Worm (Caenorhabditis elegans) whole organism, L4 larva: ENCODE results near the gene twk-44.

ENCODE experiments used
- D1046.2 ChIP-seq: fragments of 200-800 bp; sonication (Bioruptor generic); IDR thresholded peaks from 2 replicates; pipeline ENCODE4 v1.3.6; 2022; ENCODE audit warnings: missing genetic modification characterization, missing compliant biosample characterization
- F37D6.2 ChIP-seq: sonication (generic microtip); optimal IDR thresholded peaks from 2 replicates; lab custom pipeline; 2016; ENCODE audit warnings: mild to moderate bottlenecking, missing genetic modification characterization, missing compliant biosample characterization
- Y105C5A.15 ChIP-seq: fragments of 200-800 bp; sonication (Bioruptor generic); IDR thresholded peaks from 2 replicates; pipeline ENCODE4 v1.3.6; 2022; ENCODE audit warnings: missing genetic modification characterization, missing compliant biosample characterization
- Y5F2A.4 ChIP-seq: fragments of 200-800 bp; sonication (Bioruptor generic); optimal IDR thresholded peaks from 2 replicates; lab custom pipeline; 2018; ENCODE audit warnings: mild to moderate bottlenecking, missing genetic modification characterization, missing compliant biosample characterization
- aha-1 ChIP-seq: fragments of 150-350 bp; peaks from one replicate; lab custom pipeline; 2014; ENCODE audit warnings: missing biosample characterization, missing genetic modification characterization
- ceh-28 ChIP-seq: fragments of 150-350 bp; optimal IDR thresholded peaks from 2 replicates; lab custom pipeline; 2014; ENCODE audit warnings: missing biosample characterization, missing genetic modification reagents, missing genetic modification characterization
- ceh-62 ChIP-seq: sonication (generic microtip); optimal IDR thresholded peaks from 2 replicates; lab custom pipeline; 2017; ENCODE audit warnings: missing biosample characterization, missing genetic modification characterization
- ceh-82 ChIP-seq: sonication (generic microtip); optimal IDR thresholded peaks from 2 replicates; lab custom pipeline; 2017; ENCODE audit warnings: missing biosample characterization, missing genetic modification characterization
- ces-1 ChIP-seq: fragments of 150-350 bp; sonication (generic microtip); optimal IDR thresholded peaks from 4 replicates; lab custom pipeline; 2014; ENCODE audit warnings: missing biosample characterization, missing genetic modification reagents, missing genetic modification characterization
- ctbp-1 ChIP-seq: fragments of 200-800 bp; sonication (Bioruptor generic); IDR thresholded peaks from 2 replicates; pipeline ENCODE4 v1.3.6; 2022; ENCODE audit warnings: missing genetic modification reagents, missing genetic modification characterization, missing compliant biosample characterization
- daf-8 ChIP-seq: fragments of 200-800 bp; sonication (Bioruptor generic); IDR thresholded peaks from 2 replicates; pipeline ENCODE4 v1.3.6; 2022; ENCODE audit warnings: missing genetic modification characterization, missing compliant biosample characterization
- dmd-8 ChIP-seq: fragments of 200-800 bp; sonication (Bioruptor generic); IDR thresholded peaks from 2 replicates; pipeline ENCODE4 v1.3.6; 2022; ENCODE audit warnings: missing genetic modification characterization, missing compliant biosample characterization
- dmd-9 ChIP-seq: fragments of 200-800 bp; sonication (Bioruptor generic); IDR thresholded peaks from 2 replicates; pipeline ENCODE4 v1.3.6; 2022; ENCODE audit warnings: missing genetic modification reagents, missing genetic modification characterization, missing compliant biosample characterization
- duxl-1 ChIP-seq: sonication (generic microtip); optimal IDR thresholded peaks from 2 replicates; lab custom pipeline; 2016; ENCODE audit warnings: mild to moderate bottlenecking, missing genetic modification characterization, moderate library complexity, missing compliant biosample characterization; ENCODE audit not compliant: poor library complexity
- dve-1 ChIP-seq: sonication (generic microtip); optimal IDR thresholded peaks from 2 replicates; lab custom pipeline; 2017; ENCODE audit warnings: antibody characterized with exemption, mild to moderate bottlenecking, missing genetic modification characterization, missing compliant biosample characterization; ENCODE audit not compliant: insufficient read depth
- egl-27 ChIP-seq: sonication (generic microtip); optimal IDR thresholded peaks from 3 replicates; lab custom pipeline; 2017; ENCODE audit warnings: missing biosample characterization, missing genetic modification reagents, missing genetic modification characterization
- fkh-10 ChIP-seq: fragments of 150-350 bp; optimal IDR thresholded peaks from 2 replicates; lab custom pipeline; 2014; ENCODE audit warnings: missing biosample characterization, missing genetic modification reagents, missing genetic modification characterization
- hif-1 ChIP-seq, 2 experiments: sonication (generic microtip); optimal IDR thresholded peaks; 2 replicates each; lab custom pipeline; 2016 to 2017; ENCODE audit warnings: missing compliant biosample characterization in 2 of 2, missing genetic modification characterization in 2 of 2, missing genetic modification reagents in 2 of 2, missing genotype in 2 of 2, mild to moderate bottlenecking in 1 of 2
- hmg-1.1 ChIP-seq: fragments of 200-800 bp; sonication (Bioruptor generic); IDR thresholded peaks from 2 replicates; pipeline ENCODE4 v1.3.6; 2022; ENCODE audit warnings: missing genetic modification reagents, missing genetic modification characterization, missing compliant biosample characterization
- lim-7 ChIP-seq: fragments of 200-800 bp; sonication (Bioruptor generic); IDR thresholded peaks from 2 replicates; pipeline ENCODE4 v1.3.6; 2022; ENCODE audit warnings: missing genetic modification characterization, missing compliant biosample characterization
- lin-29 ChIP-seq: fragments of 200-800 bp; sonication (Bioruptor generic); IDR thresholded peaks from 2 replicates; pipeline ENCODE4 v1.3.6; 2022; ENCODE audit warnings: missing genetic modification reagents, missing genetic modification characterization, missing compliant biosample characterization
- lin-39 ChIP-seq: fragments of 150-350 bp; optimal IDR thresholded peaks from 2 replicates; lab custom pipeline; 2014; ENCODE audit warnings: missing biosample characterization, missing genetic modification reagents, missing genetic modification characterization
- lir-3 ChIP-seq: sonication (generic microtip); optimal IDR thresholded peaks from 2 replicates; lab custom pipeline; 2016; ENCODE audit warnings: mild to moderate bottlenecking, missing genetic modification characterization, missing compliant biosample characterization
- mxl-3 ChIP-seq: fragments of 200-800 bp; sonication (Bioruptor generic); optimal IDR thresholded peaks from 2 replicates; lab custom pipeline; 2018; ENCODE audit warnings: mild to moderate bottlenecking, missing genetic modification characterization, missing compliant biosample characterization
- nhr-102 ChIP-seq: sonication (generic microtip); optimal IDR thresholded peaks from 2 replicates; lab custom pipeline; 2016; ENCODE audit warnings: mild to moderate bottlenecking, missing genetic modification characterization, moderate library complexity, missing compliant biosample characterization
- nhr-11 ChIP-seq: fragments of 150-350 bp; optimal IDR thresholded peaks from 2 replicates; lab custom pipeline; 2014; ENCODE audit warnings: missing biosample characterization, missing genetic modification characterization
- nhr-111 ChIP-seq: fragments of 200-800 bp; sonication (Bioruptor generic); optimal IDR thresholded peaks from 2 replicates; lab custom pipeline; 2018; ENCODE audit warnings: mild to moderate bottlenecking, missing genetic modification characterization, missing compliant biosample characterization
- nhr-41 ChIP-seq: fragments of 200-800 bp; sonication (Bioruptor generic); IDR thresholded peaks from 2 replicates; pipeline ENCODE4 v1.3.6; 2022; ENCODE audit warnings: missing genetic modification reagents, missing genetic modification characterization, missing compliant biosample characterization
- nhr-48 ChIP-seq: sonication (generic microtip); optimal IDR thresholded peaks from 2 replicates; lab custom pipeline; 2016; ENCODE audit warnings: mild to moderate bottlenecking, missing genetic modification characterization, missing compliant biosample characterization
- rbr-2 ChIP-seq: sonication (generic microtip); optimal IDR thresholded peaks from 2 replicates; lab custom pipeline; 2016; ENCODE audit warnings: missing genotype, missing genetic modification characterization, missing compliant biosample characterization
- spr-3 ChIP-seq: fragments of 200-800 bp; sonication (Bioruptor generic); optimal IDR thresholded peaks from 2 replicates; lab custom pipeline; 2018; ENCODE audit warnings: mild to moderate bottlenecking, missing genetic modification characterization, missing compliant biosample characterization
- tag-97 ChIP-seq: fragments of 200-800 bp; sonication (Bioruptor generic); IDR thresholded peaks from 2 replicates; pipeline ENCODE4 v1.3.6; 2022; ENCODE audit warnings: missing genetic modification characterization, missing compliant biosample characterization
- tra-1 ChIP-seq: fragments of 200-800 bp; sonication (Bioruptor generic); IDR thresholded peaks from 2 replicates; pipeline ENCODE4 v1.3.6; 2022; ENCODE audit warnings: missing genetic modification reagents, missing genetic modification characterization, missing compliant biosample characterization
- unc-39 ChIP-seq: sonication (generic microtip); optimal IDR thresholded peaks from 2 replicates; lab custom pipeline; 2017; ENCODE audit warnings: missing biosample characterization, missing genetic modification characterization
- unc-62 ChIP-seq, 3 experiments: fragments of 150-350 bp in 1 of 3; sonication (generic microtip); optimal IDR thresholded peaks in 2 of 3; peaks in 1 of 3; 1 replicate in 1 of 3; 2 replicates in 2 of 3; lab custom pipeline; 2014 to 2017; ENCODE audit warnings: missing biosample characterization in 3 of 3, missing genetic modification characterization in 3 of 3, missing genetic modification reagents in 3 of 3, missing genotype in 1 of 3
- zag-1 ChIP-seq: fragments of 150-350 bp; optimal IDR thresholded peaks from 2 replicates; lab custom pipeline; 2014; ENCODE audit warnings: missing biosample characterization, missing genetic modification characterization
- zip-2 ChIP-seq: fragments of 150-350 bp; optimal IDR thresholded peaks from 2 replicates; lab custom pipeline; 2014; ENCODE audit warnings: missing biosample characterization, missing genetic modification characterization
- ztf-11 ChIP-seq: fragments of 150-350 bp; optimal IDR thresholded peaks from 2 replicates; lab custom pipeline; 2014; ENCODE audit warnings: missing biosample characterization, missing genetic modification characterization
- ztf-7 ChIP-seq: fragments of 150-350 bp; optimal IDR thresholded peaks from 2 replicates; lab custom pipeline; 2014; ENCODE audit warnings: missing biosample characterization, missing genetic modification characterization

twk-44 gene

DNA sequence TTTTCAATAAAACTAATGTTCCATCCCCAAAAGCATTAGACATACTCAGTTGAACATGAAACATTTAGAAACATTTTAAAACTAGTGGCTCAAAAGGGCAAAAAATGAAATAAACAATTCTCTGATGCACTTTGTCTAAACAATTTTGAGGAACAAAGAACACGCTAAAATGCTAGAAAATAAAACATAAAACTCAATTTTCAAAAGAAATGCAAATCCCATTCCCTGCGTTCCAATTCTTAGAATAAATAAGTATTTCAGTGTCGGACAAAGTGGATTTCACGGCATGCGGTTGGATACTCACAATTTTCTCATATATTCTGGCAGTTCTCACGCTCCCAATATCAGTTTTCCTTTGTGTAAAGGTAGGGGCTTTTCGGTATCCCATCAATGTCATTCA lies 6.4 kb upstream of the twk-44 start:
- TF ChIP-seq ceh-28 (tag; lab: Kevin White, UChicago) = no peak
- no peak for TF ChIP-seq hif-1 (tag; optimal IDR thresholded peaks at IDR 0.05; lab: Kevin White, UChicago)
- TF ChIP-seq zag-1 = no peak
- no peak for TF ChIP-seq D1046.2
- peak; percentile 62 for TF ChIP-seq ces-1 (GFP tag; lab: Kevin White, UChicago)
- peak; percentile 14 for TF ChIP-seq fkh-10
- no peak for TF ChIP-seq Y5F2A.4

DNA sequence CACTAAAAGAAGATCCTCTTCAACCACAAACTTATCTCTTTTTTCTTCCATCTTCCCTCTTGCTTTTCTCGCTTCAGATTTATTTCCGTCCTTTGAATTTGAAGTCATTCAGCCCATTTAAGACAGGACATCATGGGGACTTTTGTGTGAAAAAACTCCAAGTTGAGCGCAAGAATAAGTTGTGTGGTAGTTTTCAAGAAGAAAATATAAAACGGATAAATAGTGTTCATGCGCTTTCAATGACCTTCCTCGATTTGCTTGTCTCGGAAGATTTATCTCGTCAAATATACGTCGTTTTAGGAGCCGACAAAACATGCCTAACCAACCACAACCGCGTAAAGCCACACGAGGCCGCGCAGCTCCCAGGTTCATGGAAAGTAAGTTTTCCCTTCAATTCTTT lies 5.2 kb upstream of the twk-44 start, which contains the start of gene sto-6:
Gene sto-6 (plus strand): TSS at position 301 of the 400 bp plus-strand sequence.
- TF ChIP-seq unc-62 (GFP tag; optimal IDR thresholded peaks at IDR 0.05 in 1 of 2; lab: Kevin White, UChicago) (no peak), unc-62 (tag; optimal IDR thresholded peaks at IDR 0.05; lab: Kevin White, UChicago) (no peak), dmd-8 (GFP tag; lab: Robert Waterston, UW) (no peak), egl-27 (no peak)

DNA sequence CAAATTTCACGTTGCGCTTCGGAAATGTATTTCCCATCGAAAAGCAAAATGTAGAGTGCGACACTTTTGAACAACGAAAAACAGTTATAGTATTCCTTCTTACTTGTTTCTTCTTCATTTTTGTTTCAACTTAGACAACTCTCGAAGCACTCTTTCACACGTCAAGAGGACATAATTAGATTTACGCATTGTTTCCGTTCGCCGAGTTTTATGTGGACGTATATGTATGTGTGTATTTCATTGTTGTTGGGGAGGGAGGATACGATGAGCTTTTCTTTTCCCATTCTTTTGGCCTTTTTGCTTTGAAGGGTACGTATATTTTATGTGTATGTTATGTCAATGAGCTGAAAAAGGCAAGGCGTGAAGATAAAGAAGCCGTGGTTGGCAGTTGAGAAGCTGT lies 3.6 kb upstream of the twk-44 start:
- TF ChIP-seq ztf-11 (tag; lab: Kevin White, UChicago) (no peak), nhr-48 (tag; lab: Kevin White, UChicago) (no peak), spr-3 (no peak), Y105C5A.15 (GFP tag; lab: Robert Waterston, UW) (no peak), aha-1 (tag; lab: Kevin White, UChicago) (peak; percentile 30), duxl-1 (tag; lab: Kevin White, UChicago) (no peak), lir-3 (tag; lab: Kevin White, UChicago) (no peak), rbr-2 (no peak), ceh-62 (tag; lab: Kevin White, UChicago) (no peak), zip-2 (tag; lab: Kevin White, UChicago) (no peak), nhr-102 (tag; lab: Kevin White, UChicago) (no peak), dve-1 (tag; lab: Kevin White, UChicago) (no peak), tag-97 (GFP tag; lab: Robert Waterston, UW) (no peak), mxl-3 (GFP tag; lab: Kevin White, UChicago) (no peak), daf-8 (GFP tag; lab: Robert Waterston, UW) (no peak), ctbp-1 (0 out of 2 replicates have a peak, but pooled peaks have one; percentile 23), hmg-1.1 (GFP tag; lab: Robert Waterston, UW) (0 out of 2 replicates have a peak, but pooled peaks have one; percentile 24), lin-29 (GFP tag; lab: Robert Waterston, UW) (no peak), F37D6.2 (tag; lab: Kevin White, UChicago) (no peak)

DNA sequence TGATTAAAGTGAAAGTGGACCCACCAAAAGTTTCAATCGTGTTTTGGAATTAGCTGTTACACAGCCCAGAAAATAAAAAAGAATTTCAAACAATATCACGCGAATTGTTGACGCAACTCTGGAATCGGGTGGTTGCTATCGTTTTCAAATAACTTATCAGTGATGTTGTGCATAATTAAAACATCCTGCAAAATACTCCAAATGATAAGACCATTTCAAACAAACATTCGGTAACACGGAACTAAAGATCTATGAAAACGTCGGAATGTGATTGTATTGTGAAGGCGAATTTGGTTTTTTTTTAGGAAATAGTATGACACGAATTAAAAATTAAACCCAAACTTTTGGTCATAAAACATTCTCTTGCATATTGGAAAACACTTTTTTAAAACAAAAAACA lies 1.7 kb upstream of the twk-44 start, which contains the start of gene spp-30:
Gene spp-30 (minus strand): TSS at position 101 of the 400 bp plus-strand sequence.
- TF ChIP-seq lim-7 (GFP tag; lab: Robert Waterston, UW) (no peak), nhr-111 (no peak), ztf-7 (no peak), unc-39 (tag; lab: Kevin White, UChicago) (no peak), tra-1 (GFP tag; lab: Robert Waterston, UW) (no peak), F37D6.2 (tag; lab: Kevin White, UChicago) (no peak)

DNA sequence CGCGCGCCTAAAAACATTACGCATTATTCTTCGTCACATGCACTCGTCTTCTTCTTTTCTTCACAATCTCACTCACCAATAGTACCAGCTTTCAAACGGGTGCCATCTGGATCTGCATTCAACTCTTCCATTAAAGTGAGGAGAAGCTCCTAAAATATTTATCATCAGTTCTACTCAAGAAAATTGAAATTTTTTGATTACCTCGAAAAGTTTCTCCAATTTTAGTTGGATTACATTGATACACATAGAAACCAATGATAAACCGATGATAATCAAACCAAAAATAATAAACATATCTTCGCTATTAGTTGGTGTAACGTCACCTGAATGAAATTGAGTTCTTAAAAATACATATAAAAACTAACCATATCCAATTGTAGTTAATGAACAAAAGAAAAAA lies 2.3 kb downstream of the twk-44 start:
- TF ChIP-seq nhr-41 (GFP tag; lab: Robert Waterston, UW) (no peak), nhr-11 (tag; lab: Kevin White, UChicago) (no peak), dmd-9 (GFP tag; lab: Robert Waterston, UW) (no peak), lin-39 (tag; lab: Kevin White, UChicago) (no peak), aha-1 (tag; lab: Kevin White, UChicago) (peak; percentile 91), ceh-82 (tag; lab: Kevin White, UChicago) (no peak)
